Fruit fly (Drosophila melanogaster) S2 (cell line): ENCODE results near the gene Apt1.

Experiments
- CG8478 ChIP-seq: fragments of >200 bp; optimal IDR thresholded peaks from 2 replicates; lab custom pipeline; 2018
- CTCF ChIP-seq, 2 experiments: fragments of >200 bp; optimal IDR thresholded peaks; 2 replicates each; lab custom pipeline; 2018

DNA sequence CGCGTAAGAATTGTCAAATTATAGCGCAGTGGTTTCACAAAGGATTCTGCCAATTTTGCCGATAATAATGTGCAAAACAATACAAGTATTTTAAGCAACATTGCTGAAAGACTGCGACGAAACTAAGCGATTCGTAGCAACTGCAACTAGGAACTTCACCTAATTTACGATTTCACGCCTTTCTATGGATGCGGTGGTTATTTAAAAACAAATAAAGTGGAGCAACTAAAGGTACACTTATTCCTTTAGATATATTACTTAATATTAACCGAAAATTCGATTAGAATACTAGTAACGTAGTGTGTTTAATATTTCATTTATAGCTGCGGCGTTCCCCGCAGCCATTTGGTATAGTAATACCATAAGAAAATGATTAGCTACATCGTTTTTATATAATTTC is 18.1 kb downstream of the Apt1 start, which contains the start of gene CG6071:
- no peak for TF ChIP-seq CTCF (optimal IDR thresholded peaks at IDR 0.05; lab: Kevin White, UChicago)
- no peak for TF ChIP-seq CG8478
